Fruit fly (Drosophila melanogaster): ENCODE results near the gene CG6845.
A peak's percentile ranks its signal among the peaks of the same experiment; 100 is the strongest.

Gene CG6845

dm6 chr3L:145998-146576 is at the start of gene CG6845:
CG6845 (plus strand) TSS chr3L:146433.
- TF ChIP-seq usp (GFP tag; optimal IDR thresholded peaks at IDR 0.05) (no peak), EcR (GFP tag; optimal IDR thresholded peaks at IDR 0.05) (no peak), Dll (optimal IDR thresholded peaks at IDR 0.05) (no peak), pan (optimal IDR thresholded peaks at IDR 0.05) (no peak), psq (optimal IDR thresholded peaks at IDR 0.05) (no peak), CG8478 (optimal IDR thresholded peaks at IDR 0.05) (no peak)

- TF ChIP-seq pan (optimal IDR thresholded peaks at IDR 0.05) (no peak), usp (GFP tag; optimal IDR thresholded peaks at IDR 0.05) (no peak), CG8478 (optimal IDR thresholded peaks at IDR 0.05) (no peak), EcR (GFP tag; optimal IDR thresholded peaks at IDR 0.05) (no peak), Dll (optimal IDR thresholded peaks at IDR 0.05) (no peak), psq (optimal IDR thresholded peaks at IDR 0.05) (no peak)
Measured at dm6 chr3L:97823-98222, 48.4 kb upstream of the CG6845 start.

dm6 chr3L:98275-98674 is 48.0 kb upstream of the CG6845 start, which contains the start of gene CG12483:
CG12483 (minus strand) TSS chr3L:98375.
- TF ChIP-seq psq (optimal IDR thresholded peaks at IDR 0.05), result no peak
- TF ChIP-seq Dll (optimal IDR thresholded peaks at IDR 0.05), result no peak
- no peak for TF ChIP-seq usp (GFP tag; optimal IDR thresholded peaks at IDR 0.05)
- no peak for TF ChIP-seq pan (optimal IDR thresholded peaks at IDR 0.05)
- no peak for TF ChIP-seq EcR (GFP tag; optimal IDR thresholded peaks at IDR 0.05)
- TF ChIP-seq CG8478 (optimal IDR thresholded peaks at IDR 0.05), result no peak

- TF ChIP-seq usp (GFP tag; optimal IDR thresholded peaks at IDR 0.05), result no peak
- no peak for TF ChIP-seq psq (optimal IDR thresholded peaks at IDR 0.05)
- TF ChIP-seq pan (optimal IDR thresholded peaks at IDR 0.05), result no peak
- TF ChIP-seq EcR (GFP tag; optimal IDR thresholded peaks at IDR 0.05), result no peak
- TF ChIP-seq CG8478 (optimal IDR thresholded peaks at IDR 0.05), result no peak
- no peak for TF ChIP-seq Dll (optimal IDR thresholded peaks at IDR 0.05)
Measured at dm6 chr3L:104076-104475, 42.2 kb upstream of the CG6845 start.

- TF ChIP-seq psq (optimal IDR thresholded peaks at IDR 0.05) (no peak), usp (GFP tag; optimal IDR thresholded peaks at IDR 0.05) (no peak), Dll (optimal IDR thresholded peaks at IDR 0.05) (no peak)
Measured at dm6 chr3L:109058-109457, 37.2 kb upstream of the CG6845 start.

- TF ChIP-seq usp (GFP tag; optimal IDR thresholded peaks at IDR 0.05) (no peak), CG8478 (optimal IDR thresholded peaks at IDR 0.05) (no peak), Dll (optimal IDR thresholded peaks at IDR 0.05) (no peak), pan (optimal IDR thresholded peaks at IDR 0.05) (no peak), psq (optimal IDR thresholded peaks at IDR 0.05) (no peak), EcR (GFP tag; optimal IDR thresholded peaks at IDR 0.05) (no peak)
Measured at dm6 chr3L:109936-110335, 36.3 kb upstream of the CG6845 start.

- no peak for TF ChIP-seq EcR (GFP tag; optimal IDR thresholded peaks at IDR 0.05)
- no peak for TF ChIP-seq pan (optimal IDR thresholded peaks at IDR 0.05)
- no peak for TF ChIP-seq psq (optimal IDR thresholded peaks at IDR 0.05)
- no peak for TF ChIP-seq usp (GFP tag; optimal IDR thresholded peaks at IDR 0.05)
- TF ChIP-seq Dll (optimal IDR thresholded peaks at IDR 0.05), result no peak
- no peak for TF ChIP-seq CG8478 (optimal IDR thresholded peaks at IDR 0.05)
Measured at dm6 chr3L:119390-119789, 26.8 kb upstream of the CG6845 start.

- TF ChIP-seq usp (GFP tag; optimal IDR thresholded peaks at IDR 0.05), result no peak
- no peak for TF ChIP-seq psq (optimal IDR thresholded peaks at IDR 0.05)
- TF ChIP-seq CG8478 (optimal IDR thresholded peaks at IDR 0.05), result no peak
- TF ChIP-seq Dll (optimal IDR thresholded peaks at IDR 0.05), result no peak
- no peak for TF ChIP-seq pan (optimal IDR thresholded peaks at IDR 0.05)
- no peak for TF ChIP-seq EcR (GFP tag; optimal IDR thresholded peaks at IDR 0.05)
Measured at dm6 chr3L:123784-124479, 22.3 kb upstream of the CG6845 start.

- TF ChIP-seq pan (optimal IDR thresholded peaks at IDR 0.05), result no peak
- no peak for TF ChIP-seq psq (optimal IDR thresholded peaks at IDR 0.05)
- no peak for TF ChIP-seq usp (GFP tag; optimal IDR thresholded peaks at IDR 0.05)
- TF ChIP-seq CG8478 (optimal IDR thresholded peaks at IDR 0.05), result no peak
- no peak for TF ChIP-seq EcR (GFP tag; optimal IDR thresholded peaks at IDR 0.05)
- no peak for TF ChIP-seq Dll (optimal IDR thresholded peaks at IDR 0.05)
Measured at dm6 chr3L:127450-127849, 18.8 kb upstream of the CG6845 start.

- TF ChIP-seq CG8478 (optimal IDR thresholded peaks at IDR 0.05) (no peak), EcR (GFP tag; optimal IDR thresholded peaks at IDR 0.05) (peak in 1 of 2 experiments; percentile 85), pan (optimal IDR thresholded peaks at IDR 0.05) (no peak)
Measured at dm6 chr3L:128295-129117, 17.7 kb upstream of the CG6845 start.

dm6 chr3L:129311-129816 is 16.9 kb upstream of the CG6845 start, which contains the start of gene Pdk1:
Pdk1 (plus strand) TSS chr3L:129450.
- TF ChIP-seq Dll (optimal IDR thresholded peaks at IDR 0.05) (no peak), EcR (GFP tag; optimal IDR thresholded peaks at IDR 0.05) (no peak), pan (optimal IDR thresholded peaks at IDR 0.05) (no peak), psq (optimal IDR thresholded peaks at IDR 0.05) (no peak), usp (GFP tag; optimal IDR thresholded peaks at IDR 0.05) (no peak), CG8478 (optimal IDR thresholded peaks at IDR 0.05) (no peak)

- TF ChIP-seq psq (optimal IDR thresholded peaks at IDR 0.05), result no peak
- TF ChIP-seq EcR (GFP tag; optimal IDR thresholded peaks at IDR 0.05), result no peak
- no peak for TF ChIP-seq pan (optimal IDR thresholded peaks at IDR 0.05)
- TF ChIP-seq Dll (optimal IDR thresholded peaks at IDR 0.05), result no peak
- no peak for TF ChIP-seq CG8478 (optimal IDR thresholded peaks at IDR 0.05)
- no peak for TF ChIP-seq usp (GFP tag; optimal IDR thresholded peaks at IDR 0.05)
Measured at dm6 chr3L:130798-131150, 15.5 kb upstream of the CG6845 start.

Measured in whole organism.